Fruit fly (Drosophila melanogaster): Measurements from ENCODE around the gene betaGlu.

betaGlu gene

DNA sequence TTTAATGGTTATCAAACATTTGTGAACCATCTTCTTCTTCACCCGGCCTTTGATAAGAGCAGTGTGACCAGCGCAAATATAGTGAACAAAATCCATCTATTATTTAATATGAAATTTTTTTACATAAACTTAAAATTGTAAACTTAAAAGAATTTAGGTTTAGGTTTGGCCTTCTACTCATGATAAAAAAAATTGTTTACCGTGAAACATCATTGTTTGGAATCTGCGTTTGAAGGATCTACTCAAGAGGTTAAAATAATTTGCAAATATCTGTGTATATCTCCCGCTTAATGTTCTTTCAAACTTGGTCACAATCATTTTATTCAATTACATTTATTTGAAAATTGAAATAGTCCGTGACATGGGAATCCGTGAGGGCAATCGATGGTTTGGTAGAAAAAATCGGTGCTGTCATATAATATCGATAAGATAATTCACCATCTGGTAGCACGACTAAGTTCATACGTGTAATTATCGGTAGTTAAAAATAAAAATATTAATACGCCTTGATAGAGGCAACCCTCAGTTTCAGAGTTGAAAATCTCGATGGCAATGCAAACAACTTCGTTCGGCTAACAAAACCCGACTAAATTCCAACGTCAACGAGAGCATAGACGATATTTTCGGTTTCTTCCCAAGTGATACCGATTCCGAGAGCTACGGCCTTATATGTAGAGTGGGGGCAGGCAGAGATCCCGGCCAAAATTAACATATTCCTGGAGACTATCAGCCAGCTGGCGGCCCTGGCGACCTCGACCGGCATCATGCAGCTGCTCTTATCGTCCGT, at the start of gene betaGlu, which contains the start of gene sip3:
Gene betaGlu, minus strand, starts transcription at position 59 of the 787 bp plus-strand sequence.
Gene sip3, plus strand, starts transcription at position 430 of the 787 bp plus-strand sequence.
- peak; percentile 6 for TF ChIP-seq CG17801 (GFP tag; optimal IDR thresholded peaks at IDR 0.05; ENCODE audit: partially characterized antibody)

DNA sequence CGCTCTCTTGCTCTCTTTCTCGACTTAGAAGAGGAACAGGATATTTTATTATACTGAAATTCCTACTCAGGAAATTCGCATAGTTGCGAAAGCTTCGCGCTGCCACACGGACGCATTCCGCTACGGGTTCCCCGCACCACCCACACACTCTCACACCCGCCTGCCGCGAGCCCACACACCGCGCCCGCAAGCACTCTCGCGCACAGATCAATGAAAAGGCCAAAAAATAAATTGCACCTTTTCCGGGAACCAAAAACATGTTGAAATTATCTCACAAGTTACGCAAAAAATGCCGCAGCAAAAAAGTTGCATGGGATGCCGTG, 41.3 kb upstream of the betaGlu start:
- no peak for TF ChIP-seq CG17801 (GFP tag; optimal IDR thresholded peaks at IDR 0.05; ENCODE audit: partially characterized antibody)

DNA sequence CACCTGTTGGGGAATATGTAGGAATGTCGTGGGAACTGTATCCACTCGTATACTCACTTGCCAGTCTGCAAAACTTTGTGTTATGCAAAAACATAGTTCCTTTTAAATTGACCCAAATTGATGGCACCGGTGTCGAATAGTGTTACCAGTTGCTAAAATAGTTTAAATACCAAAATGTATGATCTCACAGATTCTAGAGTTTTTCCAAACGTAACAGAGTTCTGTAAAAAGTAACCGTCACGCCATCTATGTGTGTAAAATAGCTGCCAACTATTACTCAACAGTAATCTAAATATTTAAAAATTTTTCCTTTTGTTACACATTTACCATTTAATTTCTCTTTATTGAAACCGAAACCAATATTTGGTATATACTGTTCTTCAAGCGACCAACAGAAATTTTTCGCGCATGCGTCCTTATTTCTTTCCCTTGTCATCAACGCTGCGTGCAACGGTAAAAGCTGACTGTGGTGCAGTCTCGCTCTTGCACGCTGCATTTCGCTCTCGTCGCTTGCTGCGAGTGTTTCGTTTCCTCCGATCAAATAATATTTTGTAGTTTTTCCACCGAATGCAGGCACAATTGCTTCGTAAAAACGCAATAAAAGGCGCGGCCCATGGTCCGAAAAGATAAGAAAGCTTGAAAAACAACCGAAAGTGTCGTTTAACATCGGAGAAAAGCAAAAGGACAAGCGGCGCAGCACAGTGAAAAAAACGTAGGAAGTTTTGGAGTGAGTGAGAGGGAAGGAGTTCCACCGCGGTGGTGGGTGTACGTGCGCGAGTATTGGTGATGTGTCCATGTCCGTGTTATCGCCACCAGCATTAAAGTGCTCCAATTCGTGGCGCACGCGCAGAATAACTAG, 40.7 kb upstream of the betaGlu start, which contains the start of the genes FeCH and RhoGAP100F:
Gene FeCH, minus strand, starts transcription at position 180 of the 859 bp plus-strand sequence.
Gene RhoGAP100F, plus strand, starts transcription at position 493 of the 859 bp plus-strand sequence.
- no peak for TF ChIP-seq CG17801 (GFP tag; optimal IDR thresholded peaks at IDR 0.05; ENCODE audit: partially characterized antibody)

DNA sequence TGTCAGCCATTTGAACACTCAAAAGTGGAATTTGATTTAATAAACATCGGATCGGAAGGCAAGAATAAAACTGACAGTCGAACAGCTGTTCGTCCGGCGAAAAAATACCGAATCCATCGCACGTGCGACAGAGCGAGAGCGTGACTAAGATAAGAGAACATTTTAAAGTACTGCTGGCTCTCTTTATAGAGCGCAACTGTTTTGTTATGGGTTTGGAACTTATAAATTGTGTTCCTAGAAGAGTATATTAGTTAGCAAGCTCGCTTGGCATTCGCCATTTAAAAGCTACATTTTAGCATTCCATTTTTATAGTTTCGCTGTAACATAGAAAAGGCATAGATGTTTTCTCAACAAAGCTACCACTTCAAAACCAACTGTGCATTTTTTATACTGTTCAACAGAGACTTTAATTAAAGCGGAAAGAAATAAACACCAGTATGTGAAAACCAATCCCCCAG, 38.5 kb upstream of the betaGlu start, which contains the start of gene Rift:
Gene Rift, minus strand, starts transcription at position 114 of the 458 bp plus-strand sequence.
- no peak for TF ChIP-seq CG17801 (GFP tag; optimal IDR thresholded peaks at IDR 0.05; ENCODE audit: partially characterized antibody)

DNA sequence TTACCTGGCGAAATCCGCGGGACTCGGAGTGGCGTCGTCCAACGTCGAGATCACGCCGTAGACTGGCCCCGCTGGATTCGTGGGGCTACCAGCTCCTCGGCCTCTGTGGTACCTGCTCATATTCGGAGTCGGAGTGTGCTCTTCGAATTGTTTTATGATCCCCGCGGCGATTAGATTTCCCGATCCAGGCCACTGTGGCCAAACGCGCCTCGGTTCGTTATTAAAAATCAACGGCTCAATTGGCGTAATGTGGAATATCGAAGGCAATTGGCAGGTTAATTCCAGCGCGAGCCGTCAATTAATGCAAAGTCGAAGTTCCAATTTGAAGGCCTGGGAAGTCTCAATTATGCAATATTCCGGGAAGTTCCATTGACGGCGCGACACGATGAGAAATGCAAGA, 38.0 kb upstream of the betaGlu start:
- TF ChIP-seq CG17801 (GFP tag; optimal IDR thresholded peaks at IDR 0.05; ENCODE audit: partially characterized antibody) = no peak

DNA sequence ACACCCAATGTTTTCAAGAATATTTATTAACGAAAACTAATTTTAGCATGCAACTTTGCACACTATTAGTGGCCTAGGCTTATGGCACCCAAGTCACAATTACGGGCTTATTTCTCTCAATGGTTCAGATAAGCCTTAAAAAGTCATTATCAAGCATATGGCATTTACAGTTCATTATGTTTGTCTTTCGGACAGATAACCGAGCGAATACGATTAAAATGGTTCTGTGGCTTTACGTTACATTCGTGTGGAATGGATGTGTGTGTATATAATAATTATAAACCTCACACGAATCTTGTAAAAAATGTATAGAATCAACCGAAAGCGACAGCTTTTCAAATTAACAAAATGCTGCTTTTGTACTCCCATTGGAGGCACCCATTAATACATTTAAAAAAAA, 36.9 kb upstream of the betaGlu start:
- no peak for TF ChIP-seq CG17801 (GFP tag; optimal IDR thresholded peaks at IDR 0.05; ENCODE audit: partially characterized antibody)

DNA sequence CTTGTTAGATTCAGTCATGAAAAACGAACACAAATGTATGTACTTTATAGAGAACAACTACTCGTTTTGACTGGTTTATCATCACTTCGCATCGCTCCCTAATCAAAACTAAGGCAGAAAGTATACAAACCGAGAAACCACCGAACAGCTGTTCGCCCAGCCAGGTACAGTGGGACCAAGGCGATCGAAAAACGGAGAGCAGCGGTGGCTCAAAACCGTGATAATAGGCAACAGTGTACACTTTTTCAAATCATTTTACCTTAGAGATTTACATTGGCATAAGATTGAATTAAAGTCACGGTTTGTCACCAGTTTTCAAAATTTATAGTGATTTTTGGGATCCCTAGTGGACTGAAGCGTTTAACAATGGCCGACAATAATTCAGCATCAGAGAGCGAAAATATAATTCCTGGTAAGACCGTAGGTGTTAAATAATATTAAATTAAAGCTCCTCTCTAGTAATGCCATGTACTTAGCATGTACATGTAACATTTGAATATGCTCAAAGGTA, 33.6 kb upstream of the betaGlu start, which contains the start of the genes CG42233 and CG1971:
Gene CG42233, minus strand, starts transcription at position 51 of the 511 bp plus-strand sequence.
Gene CG1971, plus strand, starts transcription at position 241 of the 511 bp plus-strand sequence.
- peak; percentile 19 for TF ChIP-seq CG17801 (GFP tag; optimal IDR thresholded peaks at IDR 0.05; ENCODE audit: partially characterized antibody)

DNA sequence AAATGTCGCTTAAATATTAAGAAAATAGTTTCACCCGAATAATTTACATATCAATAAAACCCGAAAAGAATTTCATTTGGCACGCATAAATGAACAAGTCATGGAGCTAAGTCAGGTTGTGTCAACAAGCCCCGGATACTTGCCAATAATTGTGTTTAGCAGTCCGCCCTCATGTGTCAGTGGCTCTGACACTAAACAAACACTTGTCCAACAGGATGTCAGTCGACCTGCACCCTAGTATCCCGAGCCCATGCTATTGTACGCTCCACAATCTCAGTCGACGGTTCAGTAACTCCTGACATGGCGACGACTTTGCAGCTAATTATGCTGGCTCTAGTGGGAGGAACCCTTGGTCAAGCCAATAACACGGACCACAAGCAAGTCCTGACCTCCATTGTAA, 29.0 kb upstream of the betaGlu start, which contains the start of gene Ir100a:
Gene Ir100a, plus strand, starts transcription at position 301 of the 400 bp plus-strand sequence.
- TF ChIP-seq CG17801 (GFP tag; optimal IDR thresholded peaks at IDR 0.05; ENCODE audit: partially characterized antibody) = no peak

DNA sequence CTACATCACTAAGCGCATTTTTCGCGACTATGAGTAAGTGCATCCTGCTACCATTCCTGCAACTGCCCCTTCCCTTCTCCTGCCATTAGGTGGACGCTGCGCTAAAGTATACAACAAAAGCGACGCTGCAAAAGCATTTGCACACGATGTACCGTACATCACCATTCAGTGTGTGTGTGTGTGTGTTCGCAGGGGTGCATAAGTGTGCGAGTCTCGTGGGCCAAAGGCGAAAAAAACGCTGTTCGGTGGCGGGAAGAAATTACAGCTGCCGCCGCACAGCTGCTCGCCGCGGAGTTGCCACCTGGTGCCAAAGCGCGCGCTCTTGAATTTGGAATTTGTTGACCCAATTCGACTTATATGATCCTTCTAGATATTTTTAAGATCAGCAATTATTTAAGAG, 22.8 kb upstream of the betaGlu start:
- peak; percentile 52 for TF ChIP-seq CG17801 (GFP tag; optimal IDR thresholded peaks at IDR 0.05; ENCODE audit: partially characterized antibody)

DNA sequence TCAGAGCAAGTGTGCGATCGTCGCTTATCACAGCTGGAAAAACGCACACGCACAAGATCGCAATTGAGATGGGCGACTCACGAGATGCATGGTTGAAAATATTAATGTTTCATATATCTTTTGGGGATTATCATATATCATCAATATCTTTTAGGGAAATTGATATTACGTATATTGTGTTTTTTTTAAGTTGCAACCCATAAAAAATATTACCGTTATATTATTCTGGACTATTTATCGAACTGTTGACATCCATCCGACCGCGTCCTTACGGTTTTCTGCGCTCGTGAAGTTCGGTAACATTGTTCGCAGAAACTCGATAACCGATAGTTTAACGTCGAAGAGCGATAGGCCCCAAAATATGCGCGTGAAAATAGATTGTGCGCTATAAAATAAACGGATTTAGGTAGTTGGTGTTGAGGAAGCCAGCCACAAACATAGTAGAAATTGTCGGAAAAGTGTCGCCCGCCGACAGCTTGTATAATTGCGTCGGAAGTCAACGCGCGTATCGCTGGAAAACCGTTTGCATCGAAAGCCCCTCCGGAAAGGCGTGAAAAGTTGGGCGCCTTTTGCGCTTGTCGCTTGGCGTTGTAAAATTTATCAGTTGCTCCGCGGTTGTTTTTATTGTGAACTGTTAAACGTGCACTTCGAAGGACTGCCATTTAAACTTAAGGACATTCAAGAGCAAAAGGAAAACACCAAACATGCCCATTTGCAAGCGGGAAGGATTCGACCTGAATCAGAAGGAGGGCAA, 22.2 kb upstream of the betaGlu start, which contains the start of the genes Mccc1 and Acf:
Gene Mccc1, minus strand, starts transcription at position 244 of the 754 bp plus-strand sequence.
Gene Acf, plus strand, starts transcription at position 318 of the 754 bp plus-strand sequence.
- peak; percentile 55 for TF ChIP-seq CG17801 (GFP tag; optimal IDR thresholded peaks at IDR 0.05; ENCODE audit: partially characterized antibody)

DNA sequence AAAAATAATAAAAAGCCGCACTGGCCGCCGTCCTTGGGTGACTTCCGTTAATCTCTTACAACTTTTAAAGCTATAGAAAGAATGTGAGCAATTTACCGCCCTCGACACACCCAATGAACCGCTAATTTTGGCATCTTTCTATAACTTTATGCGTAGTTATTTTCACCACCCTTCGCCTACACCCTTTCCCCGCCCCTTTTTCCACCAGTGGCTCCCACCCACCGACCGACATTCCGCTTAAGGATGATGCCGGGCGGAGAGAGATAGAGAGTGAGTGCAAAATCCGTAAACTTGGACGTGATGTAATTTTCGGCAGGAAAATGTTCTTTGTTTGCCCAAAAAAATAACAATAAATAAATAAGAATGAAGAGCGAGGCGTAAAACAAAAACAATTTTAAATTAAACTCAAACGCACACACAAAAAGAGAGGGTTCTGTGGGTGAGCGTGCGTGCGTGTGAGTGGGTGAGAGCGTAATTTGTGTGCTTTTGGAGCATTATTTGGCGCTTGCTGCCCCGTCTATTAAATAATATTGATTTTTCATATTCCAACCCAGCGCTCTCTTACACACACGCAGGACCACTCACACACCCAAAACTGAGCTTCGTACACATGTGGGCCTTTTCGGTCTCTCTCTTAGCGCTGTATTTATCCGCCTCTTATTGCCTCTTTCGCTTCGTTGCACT, 6.0 kb upstream of the betaGlu start:
- TF ChIP-seq CG17801 (GFP tag; optimal IDR thresholded peaks at IDR 0.05; ENCODE audit: partially characterized antibody) = no peak

DNA sequence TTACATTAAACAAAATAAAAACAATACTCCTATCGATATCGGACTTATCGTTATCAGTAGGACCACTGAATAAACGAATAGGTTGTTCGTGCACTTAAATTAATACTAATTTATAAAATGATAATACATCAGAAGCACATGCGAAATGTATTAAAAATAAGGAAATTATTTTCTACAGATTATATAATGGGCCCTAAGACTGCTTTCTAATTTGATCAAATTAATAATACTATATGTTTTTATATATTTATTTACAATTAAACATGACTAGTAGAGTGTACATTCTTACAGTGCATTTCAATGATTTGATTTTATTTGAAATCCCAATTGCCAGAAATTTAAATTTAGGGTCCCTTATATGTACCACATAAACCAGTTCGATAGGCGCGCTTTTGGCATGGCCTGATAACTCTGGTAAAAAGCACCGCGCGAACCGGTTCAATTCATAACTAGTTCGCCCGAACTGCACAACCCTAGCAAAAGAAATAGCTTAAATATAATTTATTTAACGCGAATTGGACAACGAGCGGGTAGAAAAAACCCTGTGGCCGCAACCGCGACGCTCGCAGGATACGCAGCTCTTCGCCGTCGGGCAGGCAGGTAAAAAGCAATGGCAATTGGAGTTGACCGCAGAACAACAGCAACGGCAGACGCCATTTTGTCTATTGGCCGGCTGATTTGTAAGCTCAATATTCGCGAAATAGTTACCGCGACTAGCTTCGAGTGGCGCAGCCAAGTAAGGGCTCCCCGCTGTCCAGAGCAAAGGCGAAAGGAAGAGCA, 5.1 kb upstream of the betaGlu start, which contains the start of the genes CG2126 and faf:
Gene CG2126, minus strand, starts transcription at position 70 of the 780 bp plus-strand sequence.
Gene faf, plus strand, starts transcription at position 438 of the 780 bp plus-strand sequence.
- peak; percentile 75 for TF ChIP-seq CG17801 (GFP tag; optimal IDR thresholded peaks at IDR 0.05; ENCODE audit: partially characterized antibody)

DNA sequence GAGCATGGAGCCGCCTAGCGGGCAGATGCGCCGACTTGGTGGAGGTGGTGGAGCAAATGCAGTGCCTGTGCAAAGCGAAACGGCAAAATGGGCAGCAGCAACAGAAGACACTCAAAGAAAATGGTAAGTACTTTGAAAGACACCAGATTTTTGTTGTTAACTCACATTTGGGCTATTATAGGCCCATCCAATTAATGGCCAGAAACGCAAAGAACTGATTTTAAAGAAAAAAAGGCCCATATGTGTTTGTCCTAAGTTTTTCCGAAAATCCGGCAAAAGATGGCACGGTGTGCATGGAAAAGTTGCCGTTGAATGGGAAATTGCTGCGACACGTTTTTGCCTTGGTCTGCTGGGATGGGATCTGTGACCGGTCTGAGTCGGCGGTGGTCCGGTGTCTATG, 3.5 kb downstream of the betaGlu start:
- TF ChIP-seq CG17801 (GFP tag; optimal IDR thresholded peaks at IDR 0.05; ENCODE audit: partially characterized antibody) = no peak
